Worm (Caenorhabditis elegans) whole organism, L2 larva: ENCODE data around the gene F19C7.3.
A peak's percentile ranks its signal among the peaks of the same experiment; 100 is the strongest.

Experiments
- C34F6.9 ChIP-seq: fragments of 150-350 bp; optimal IDR thresholded peaks from 2 replicates; lab custom pipeline; 2014; ENCODE audit warnings: missing biosample characterization, missing genetic modification characterization
- F13H6.1 ChIP-seq: sonication (generic microtip); optimal IDR thresholded peaks from 2 replicates; lab custom pipeline; 2016; ENCODE audit warnings: missing genetic modification characterization, missing compliant biosample characterization
- R02D3.7 ChIP-seq: fragments of 150-350 bp; optimal IDR thresholded peaks from 2 replicates; lab custom pipeline; 2014; ENCODE audit warnings: missing biosample characterization, missing genetic modification characterization
- ZK546.5 ChIP-seq: sonication (generic microtip); optimal IDR thresholded peaks from 2 replicates; lab custom pipeline; 2017; ENCODE audit warnings: missing biosample characterization, missing genetic modification characterization
- alr-1 ChIP-seq: fragments of 150-350 bp; optimal IDR thresholded peaks from 2 replicates; lab custom pipeline; 2014; ENCODE audit warnings: missing biosample characterization, missing genetic modification characterization
- aly-2 ChIP-seq: fragments of 150-350 bp; optimal IDR thresholded peaks from 2 replicates; lab custom pipeline; 2014; ENCODE audit warnings: missing biosample characterization, missing genetic modification characterization
- ama-1 ChIP-seq: fragments of 150-350 bp; optimal IDR thresholded peaks from 2 replicates; lab custom pipeline; 2018; ENCODE audit warnings: inconsistent platforms
- blmp-1 ChIP-seq: sonication (generic microtip); optimal IDR thresholded peaks from 2 replicates; lab custom pipeline; 2017; ENCODE audit warnings: missing genetic modification characterization, mild to moderate bottlenecking, missing compliant biosample characterization, antibody characterized with exemption, moderate library complexity; ENCODE audit not compliant: insufficient read depth
- crh-2 ChIP-seq: sonication (generic microtip); optimal IDR thresholded peaks from 2 replicates; lab custom pipeline; 2017; ENCODE audit warnings: missing biosample characterization, missing genetic modification characterization
- dmd-4 ChIP-seq: sonication (generic microtip); optimal IDR thresholded peaks from 2 replicates; lab custom pipeline; 2017; ENCODE audit warnings: missing biosample characterization, missing genetic modification characterization
- egl-27 ChIP-seq: sonication (generic microtip); optimal IDR thresholded peaks from 3 replicates; lab custom pipeline; 2017; ENCODE audit warnings: missing biosample characterization, missing genetic modification reagents, missing genetic modification characterization
- elt-3 ChIP-seq: sonication (generic microtip); optimal IDR thresholded peaks from 2 replicates; lab custom pipeline; 2017; ENCODE audit warnings: missing biosample characterization, missing genetic modification characterization
- fos-1 ChIP-seq: fragments of 150-350 bp; optimal IDR thresholded peaks from 2 replicates; lab custom pipeline; 2014; ENCODE audit warnings: missing biosample characterization, missing genetic modification characterization
- gmeb-1 ChIP-seq: fragments of 150-350 bp; optimal IDR thresholded peaks from 2 replicates; lab custom pipeline; 2014; ENCODE audit warnings: missing biosample characterization, missing genetic modification characterization
- lin-39 ChIP-seq: fragments of 150-350 bp; optimal IDR thresholded peaks from 2 replicates; lab custom pipeline; 2014; ENCODE audit warnings: missing biosample characterization, missing genetic modification reagents, missing genetic modification characterization
- mbf-1 ChIP-seq: sonication (generic microtip); optimal IDR thresholded peaks from 2 replicates; lab custom pipeline; 2017; ENCODE audit warnings: missing biosample characterization, missing genetic modification characterization
- nhr-12 ChIP-seq: fragments of 150-350 bp; optimal IDR thresholded peaks from 2 replicates; lab custom pipeline; 2014; ENCODE audit warnings: missing biosample characterization, missing genetic modification characterization
- nhr-237 ChIP-seq: fragments of 150-350 bp; optimal IDR thresholded peaks from 2 replicates; lab custom pipeline; 2014; ENCODE audit warnings: missing biosample characterization, missing genetic modification characterization
- nhr-6 ChIP-seq: fragments of 150-350 bp; optimal IDR thresholded peaks from 2 replicates; lab custom pipeline; 2014; ENCODE audit warnings: missing biosample characterization, missing genetic modification characterization
- nhr-77 ChIP-seq: fragments of 150-350 bp; optimal IDR thresholded peaks from 2 replicates; lab custom pipeline; 2014; ENCODE audit warnings: missing biosample characterization, missing genetic modification characterization
- skn-1 ChIP-seq: sonication (generic microtip); optimal IDR thresholded peaks from 2 replicates; lab custom pipeline; 2017; ENCODE audit warnings: missing biosample characterization, missing genetic modification characterization
- sma-3 ChIP-seq: sonication (generic microtip); optimal IDR thresholded peaks from 2 replicates; lab custom pipeline; 2016; ENCODE audit warnings: missing genetic modification reagents, missing genetic modification characterization, missing compliant biosample characterization
- sma-9 ChIP-seq, 2 experiments: fragments of 150-350 bp in 1 of 2; sonication (generic microtip) in 1 of 2; optimal IDR thresholded peaks; 2 replicates each; lab custom pipeline; 2014 to 2016; ENCODE audit warnings: missing genetic modification characterization in 2 of 2, mild to moderate bottlenecking in 1 of 2, missing biosample characterization in 1 of 2, missing compliant biosample characterization in 1 of 2, missing genetic modification reagents in 1 of 2, moderate library complexity in 1 of 2
- snpc-4 ChIP-seq: fragments of 150-350 bp; optimal IDR thresholded peaks from 2 replicates; lab custom pipeline; 2014; ENCODE audit warnings: missing biosample characterization, missing genetic modification characterization
- unc-39 ChIP-seq: fragments of 150-350 bp; optimal IDR thresholded peaks from 2 replicates; lab custom pipeline; 2014; ENCODE audit warnings: missing biosample characterization, missing genetic modification characterization
- unc-62 ChIP-seq: fragments of 150-350 bp; optimal IDR thresholded peaks from 2 replicates; lab custom pipeline; 2014; ENCODE audit warnings: missing biosample characterization, missing genetic modification reagents, missing genetic modification characterization
- zag-1 ChIP-seq: fragments of 150-350 bp; optimal IDR thresholded peaks from 2 replicates; lab custom pipeline; 2014; ENCODE audit warnings: missing biosample characterization, missing genetic modification characterization
- ztf-1 ChIP-seq: fragments of 200-800 bp; sonication (Bioruptor generic); conservative IDR thresholded peaks from 2 replicates; pipeline ENCODE4 v1.3.6; 2022; ENCODE audit warnings: missing genetic modification characterization, missing compliant biosample characterization
- ztf-11 ChIP-seq: sonication (generic microtip); optimal IDR thresholded peaks from 2 replicates; lab custom pipeline; 2017; ENCODE audit warnings: missing biosample characterization, missing genetic modification characterization
- ztf-4 ChIP-seq: fragments of 150-350 bp; optimal IDR thresholded peaks from 2 replicates; lab custom pipeline; 2014; ENCODE audit warnings: missing biosample characterization, missing genetic modification characterization

F19C7.3 gene

ce11 chrIV:4587532-4587931, 9.4 kb upstream of the F19C7.3 start:
- TF ChIP-seq snpc-4 (no peak), sma-3 (GFP tag; lab: Kevin White, UChicago) (no peak), skn-1 (tag; lab: Kevin White, UChicago) (no peak), alr-1 (no peak), ZK546.5 (tag; lab: Kevin White, UChicago) (no peak)

- TF ChIP-seq elt-3 (tag; lab: Kevin White, UChicago): no peak
- no peak for TF ChIP-seq ama-1
Measured at ce11 chrIV:4588408-4588807, 8.5 kb upstream of the F19C7.3 start.

DNA sequence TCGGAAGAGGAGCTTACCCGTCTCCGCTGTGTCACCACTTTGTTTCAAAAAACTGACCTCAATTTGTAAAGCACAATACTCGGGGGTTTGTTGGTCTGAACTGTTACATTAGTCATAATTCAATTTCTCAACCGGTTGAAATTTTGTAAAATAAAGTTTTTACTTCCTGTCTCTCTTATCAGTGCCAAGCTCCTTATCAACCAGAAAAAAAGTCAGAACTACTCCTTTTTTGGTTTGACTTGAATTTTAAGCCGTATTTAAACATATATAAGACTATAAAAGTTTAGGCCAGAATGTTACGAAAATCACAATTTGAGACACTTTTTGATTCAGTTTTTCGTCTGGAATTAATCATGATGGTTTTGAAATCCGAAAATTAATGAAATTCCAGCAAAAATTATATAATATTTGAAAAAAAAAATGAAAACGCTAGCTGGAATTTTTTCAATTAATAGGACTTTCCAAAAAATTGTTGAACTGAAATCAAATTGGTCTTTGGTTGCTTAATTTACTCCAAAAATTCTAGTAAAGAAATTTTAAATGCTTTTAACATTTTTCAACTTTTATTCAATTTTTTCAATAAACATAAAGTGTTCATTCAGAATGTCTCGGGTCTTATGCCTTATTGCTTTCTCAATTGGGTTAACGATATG, 2.6 kb downstream of the F19C7.3 start, which contains the start of gene F19C7.2:
Gene F19C7.2, plus strand, starts transcription at position 603 of the 653 bp plus-strand sequence.
- TF ChIP-seq fos-1 (tag; lab: Kevin White, UChicago) (peak; percentile 27), egl-27 (no peak)

DNA sequence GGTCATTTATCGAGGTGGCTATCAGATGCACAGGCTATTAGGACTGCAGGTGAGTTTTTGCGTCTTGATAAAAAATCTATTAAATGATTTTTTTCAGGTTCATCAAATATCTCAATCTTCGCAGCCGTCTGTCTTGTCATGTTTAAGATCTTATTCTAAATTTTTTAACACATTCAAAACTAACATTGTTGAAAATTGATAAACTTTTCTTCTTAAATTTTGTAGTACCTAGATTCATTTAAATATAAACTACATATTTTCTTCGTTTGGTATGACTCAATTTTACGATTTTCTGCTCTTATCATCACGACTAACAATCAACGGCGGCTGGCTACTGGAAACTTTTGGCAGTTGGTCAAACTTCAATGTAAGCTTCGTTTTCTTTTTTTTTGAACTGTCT, 5.6 kb downstream of the F19C7.3 start, which contains the start of gene F19C7.4:
Gene F19C7.4, plus strand, starts transcription at position 301 of the 400 bp plus-strand sequence.
- TF ChIP-seq dmd-4: no peak
- peak; percentile 26 for TF ChIP-seq fos-1 (tag; lab: Kevin White, UChicago)

DNA sequence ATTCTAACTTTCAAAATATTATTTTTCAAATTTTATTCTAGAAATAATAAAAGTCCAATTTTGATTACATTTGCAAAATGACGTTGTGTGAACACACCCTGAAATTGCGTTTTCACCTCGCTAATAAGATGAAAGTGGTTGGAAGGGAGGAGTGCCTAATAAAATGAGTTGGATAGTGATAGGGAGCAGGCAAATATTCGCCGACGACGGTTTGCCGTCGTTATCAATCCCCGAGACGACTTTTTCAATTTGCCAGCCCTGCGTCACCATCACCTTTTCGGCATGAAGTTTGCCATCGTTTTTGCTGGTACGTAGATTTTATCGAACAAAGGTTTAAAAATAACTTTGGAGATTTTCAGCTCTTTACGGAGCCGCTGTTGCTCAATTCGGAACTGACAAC, 8.7 kb downstream of the F19C7.3 start, which contains the start of gene nspg-10:
Gene nspg-10, plus strand, starts transcription at position 179 of the 400 bp plus-strand sequence.
- TF ChIP-seq R02D3.7 (tag; lab: Kevin White, UChicago) (no peak), fos-1 (tag; lab: Kevin White, UChicago) (peak; percentile 85), C34F6.9 (tag; lab: Kevin White, UChicago) (no peak), F13H6.1 (tag; lab: Kevin White, UChicago) (no peak), crh-2 (tag; lab: Kevin White, UChicago) (peak; percentile 37)

DNA sequence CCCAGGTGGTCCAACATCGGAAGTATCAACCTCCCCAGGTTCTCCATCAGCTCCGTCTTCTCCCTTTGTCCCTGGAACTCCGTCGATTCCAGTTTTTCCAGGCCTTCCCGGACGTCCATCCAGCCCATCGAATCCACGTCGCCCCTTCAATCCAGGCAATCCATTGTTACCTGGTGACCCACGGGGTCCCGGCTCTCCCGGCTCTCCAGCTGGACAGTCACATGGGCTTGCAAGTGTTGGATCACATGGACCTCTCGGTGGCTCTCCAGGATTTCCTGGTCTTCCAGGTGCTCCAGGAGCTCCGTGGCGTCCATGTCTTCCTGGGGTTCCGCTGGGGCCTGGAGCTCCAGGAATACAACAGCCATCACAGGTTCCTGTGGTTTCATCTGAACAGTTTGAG, 11.7 kb downstream of the F19C7.3 start:
- TF ChIP-seq unc-39: no peak
- no peak for TF ChIP-seq nhr-6 (tag; lab: Kevin White, UChicago)
- no peak for TF ChIP-seq unc-62 (GFP tag; lab: Kevin White, UChicago)
- TF ChIP-seq nhr-237 (tag; lab: Kevin White, UChicago): no peak
- TF ChIP-seq ZK546.5 (tag; lab: Kevin White, UChicago): no peak
- TF ChIP-seq ztf-11: no peak
- no peak for TF ChIP-seq mbf-1 (tag; lab: Kevin White, UChicago)
- TF ChIP-seq alr-1: no peak

ce11 chrIV:4609568-4609967, 12.6 kb downstream of the F19C7.3 start, which contains the start of gene col-110:
Gene col-110 (minus strand): TSS chrIV:4609668.
- TF ChIP-seq blmp-1 (no peak), snpc-4 (no peak), nhr-77 (tag; lab: Kevin White, UChicago) (no peak), zag-1 (tag; lab: Kevin White, UChicago) (no peak), unc-39 (no peak), aly-2 (no peak), sma-9 (GFP tag; optimal IDR thresholded peaks at IDR 0.05; lab: Kevin White, UChicago) (no peak), sma-9 (tag; optimal IDR thresholded peaks at IDR 0.05; lab: Kevin White, UChicago) (no peak), lin-39 (tag; lab: Kevin White, UChicago) (no peak), unc-62 (GFP tag; lab: Kevin White, UChicago) (no peak)
- TF ChIP-seq, all 48 proteins: peak for 0

DNA sequence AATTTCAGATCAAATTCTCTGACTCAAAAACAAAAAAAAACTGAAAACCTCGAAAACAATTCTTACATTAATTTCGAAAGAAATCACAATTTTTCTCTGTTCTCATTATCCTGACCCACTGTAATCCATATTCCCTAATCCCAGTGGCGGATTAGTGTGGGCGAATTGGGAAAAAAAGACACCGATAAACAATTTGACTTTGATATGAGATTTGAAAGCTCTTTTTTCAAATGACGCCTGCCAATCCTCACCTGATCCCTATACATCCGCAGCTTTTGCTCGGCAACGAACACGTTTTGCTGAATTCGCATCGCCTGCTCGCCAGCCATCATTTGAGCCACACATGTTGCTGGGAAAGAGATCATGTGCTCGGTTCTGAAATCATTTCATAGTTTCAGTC, 14.8 kb downstream of the F19C7.3 start:
- no peak for TF ChIP-seq dmd-4
- no peak for TF ChIP-seq gmeb-1 (tag; lab: Kevin White, UChicago)
- TF ChIP-seq ZK546.5 (tag; lab: Kevin White, UChicago): no peak
- no peak for TF ChIP-seq unc-39
- no peak for TF ChIP-seq nhr-12 (tag; lab: Kevin White, UChicago)
- TF ChIP-seq aly-2: no peak
- no peak for TF ChIP-seq ztf-4 (tag; lab: Kevin White, UChicago)
- TF ChIP-seq ztf-1 (GFP tag; lab: Robert Waterston, UW): no peak
- TF ChIP-seq, all 48 proteins: peak for 0
